Worm (Caenorhabditis elegans) whole organism, late embryonic: Measurements from ENCODE around the gene F13A2.9.

Experiments
- C38D4.7 ChIP-seq: fragments of 200-800 bp; sonication (Bioruptor generic); optimal IDR thresholded peaks from 2 replicates; lab custom pipeline; 2018; ENCODE audit warnings: mild to moderate bottlenecking, missing genetic modification characterization, moderate library complexity, missing compliant biosample characterization
- K09A11.1 ChIP-seq: sonication (generic microtip); optimal IDR thresholded peaks from 2 replicates; lab custom pipeline; 2017; ENCODE audit warnings: antibody characterized with exemption, mild to moderate bottlenecking, missing genetic modification characterization, missing compliant biosample characterization; ENCODE audit not compliant: insufficient read depth
- Y22D7AL.16 ChIP-seq: sonication (generic microtip); optimal IDR thresholded peaks from 2 replicates; lab custom pipeline; 2016; ENCODE audit warnings: missing genetic modification characterization, missing compliant biosample characterization
- ahr-1 ChIP-seq: sonication (generic microtip); optimal IDR thresholded peaks from 2 replicates; lab custom pipeline; 2016; ENCODE audit warnings: missing genetic modification characterization, missing compliant biosample characterization
- ceh-18 ChIP-seq: sonication (generic microtip); optimal IDR thresholded peaks from 2 replicates; lab custom pipeline; 2016; ENCODE audit warnings: missing genetic modification characterization, missing compliant biosample characterization
- ceh-19 ChIP-seq: fragments of 200-800 bp; sonication (Bioruptor generic); optimal IDR thresholded peaks from 2 replicates; lab custom pipeline; 2018; ENCODE audit warnings: mild to moderate bottlenecking, missing genetic modification characterization, missing compliant biosample characterization
- ceh-2 ChIP-seq: sonication (generic microtip); optimal IDR thresholded peaks from 2 replicates; lab custom pipeline; 2016; ENCODE audit warnings: missing genotype, missing genetic modification characterization, missing compliant biosample characterization
- ceh-30 ChIP-seq: fragments of 150-350 bp; optimal IDR thresholded peaks from 2 replicates; lab custom pipeline; 2014; ENCODE audit warnings: missing biosample characterization, missing genetic modification characterization
- ceh-31 ChIP-seq: sonication (generic microtip); optimal IDR thresholded peaks from 2 replicates; lab custom pipeline; 2016; ENCODE audit warnings: missing genetic modification characterization, missing compliant biosample characterization
- ceh-34 ChIP-seq: sonication (generic microtip); optimal IDR thresholded peaks from 2 replicates; lab custom pipeline; 2016; ENCODE audit warnings: mild to moderate bottlenecking, missing genetic modification characterization, missing compliant biosample characterization
- ceh-45 ChIP-seq: fragments of 200-800 bp; sonication (Bioruptor generic); IDR thresholded peaks from 2 replicates; pipeline ENCODE4 v1.3.6; 2022; ENCODE audit warnings: missing genetic modification reagents, missing genetic modification characterization, missing compliant biosample characterization
- ceh-6 ChIP-seq: fragments of 200-800 bp; sonication (Bioruptor generic); optimal IDR thresholded peaks from 2 replicates; lab custom pipeline; 2018; ENCODE audit warnings: mild to moderate bottlenecking, missing genetic modification characterization, missing compliant biosample characterization
- ceh-9 ChIP-seq: sonication (generic microtip); optimal IDR thresholded peaks from 2 replicates; lab custom pipeline; 2016; ENCODE audit warnings: mild to moderate bottlenecking, missing genetic modification characterization, inconsistent platforms, missing compliant biosample characterization
- che-1 ChIP-seq: sonication (generic microtip); optimal IDR thresholded peaks from 2 replicates; lab custom pipeline; 2016; ENCODE audit warnings: mild to moderate bottlenecking, missing genetic modification characterization, missing compliant biosample characterization
- dve-1 ChIP-seq: sonication (generic microtip); optimal IDR thresholded peaks from 2 replicates; lab custom pipeline; 2017; ENCODE audit warnings: antibody characterized with exemption, mild to moderate bottlenecking, missing genetic modification characterization, missing compliant biosample characterization
- elt-2 ChIP-seq: sonication (generic microtip); optimal IDR thresholded peaks from 2 replicates; lab custom pipeline; 2016; ENCODE audit warnings: missing genetic modification reagents, missing genetic modification characterization, missing compliant biosample characterization
- ets-4 ChIP-seq: sonication (generic microtip); optimal IDR thresholded peaks from 2 replicates; lab custom pipeline; 2016; ENCODE audit warnings: missing genetic modification characterization, missing compliant biosample characterization
- eyg-1 ChIP-seq: sonication (generic microtip); optimal IDR thresholded peaks from 2 replicates; lab custom pipeline; 2016; ENCODE audit warnings: missing genotype, missing genetic modification characterization, missing compliant biosample characterization
- fkh-10 ChIP-seq: fragments of 150-350 bp; optimal IDR thresholded peaks from 2 replicates; lab custom pipeline; 2014; ENCODE audit warnings: missing biosample characterization, missing genetic modification reagents, missing genetic modification characterization
- fkh-6 ChIP-seq: sonication (generic microtip); optimal IDR thresholded peaks from 2 replicates; lab custom pipeline; 2016; ENCODE audit warnings: missing genetic modification characterization, missing compliant biosample characterization
- hlh-13 ChIP-seq: fragments of 200-800 bp; sonication (Bioruptor generic); optimal IDR thresholded peaks from 2 replicates; lab custom pipeline; 2018; ENCODE audit warnings: mild to moderate bottlenecking, missing genetic modification characterization, missing compliant biosample characterization
- hlh-15 ChIP-seq: sonication (generic microtip); optimal IDR thresholded peaks from 2 replicates; lab custom pipeline; 2016; ENCODE audit warnings: missing genetic modification characterization, missing compliant biosample characterization
- hlh-6 ChIP-seq: sonication (generic microtip); optimal IDR thresholded peaks from 2 replicates; lab custom pipeline; 2016; ENCODE audit warnings: missing genotype, missing genetic modification characterization, missing compliant biosample characterization
- lin-11 ChIP-seq: fragments of 200-800 bp; sonication (Bioruptor generic); optimal IDR thresholded peaks from 2 replicates; lab custom pipeline; 2018; ENCODE audit warnings: mild to moderate bottlenecking, missing genetic modification characterization, missing compliant biosample characterization
- madf-2 ChIP-seq: sonication (generic microtip); optimal IDR thresholded peaks from 2 replicates; lab custom pipeline; 2017; ENCODE audit warnings: missing genetic modification characterization, missing compliant biosample characterization
- mec-3 ChIP-seq: sonication (generic microtip); optimal IDR thresholded peaks from 2 replicates; lab custom pipeline; 2016; ENCODE audit warnings: borderline replicate concordance, missing genetic modification characterization, missing compliant biosample characterization
- nhr-11 ChIP-seq: fragments of 150-350 bp; optimal IDR thresholded peaks from 2 replicates; lab custom pipeline; 2014; ENCODE audit warnings: missing biosample characterization, missing genetic modification characterization
- nhr-232 ChIP-seq: sonication (generic microtip); optimal IDR thresholded peaks from 2 replicates; lab custom pipeline; 2016; ENCODE audit warnings: missing genetic modification characterization, missing compliant biosample characterization
- pha-2 ChIP-seq: sonication (generic microtip); optimal IDR thresholded peaks from 2 replicates; lab custom pipeline; 2017; ENCODE audit warnings: mild to moderate bottlenecking, missing genetic modification characterization, missing compliant biosample characterization
- pha-4 ChIP-seq: fragments of 150-350 bp; optimal IDR thresholded peaks from 2 replicates; lab custom pipeline; 2018; ENCODE audit warnings: missing biosample characterization, missing genetic modification reagents, missing genetic modification characterization
- rnt-1 ChIP-seq: sonication (generic microtip); optimal IDR thresholded peaks from 2 replicates; lab custom pipeline; 2016; ENCODE audit warnings: missing genetic modification characterization, missing compliant biosample characterization
- sox-2 ChIP-seq: fragments of 200-800 bp; sonication (Bioruptor generic); IDR thresholded peaks from 2 replicates; pipeline ENCODE4 v1.3.6; 2022; ENCODE audit warnings: missing genetic modification reagents, missing genetic modification characterization, missing compliant biosample characterization
- sox-4 ChIP-seq: sonication (generic microtip); optimal IDR thresholded peaks from 2 replicates; lab custom pipeline; 2017; ENCODE audit warnings: mild to moderate bottlenecking, missing genetic modification characterization, inconsistent platforms, missing compliant biosample characterization
- syd-9 ChIP-seq: sonication (generic microtip); optimal IDR thresholded peaks from 2 replicates; lab custom pipeline; 2016; ENCODE audit warnings: mild to moderate bottlenecking, missing genetic modification characterization, moderate library complexity, missing compliant biosample characterization
- tbx-2 ChIP-seq: sonication (generic microtip); optimal IDR thresholded peaks from 2 replicates; lab custom pipeline; 2016; ENCODE audit warnings: missing genetic modification characterization, missing compliant biosample characterization
- tbx-7 ChIP-seq: sonication (generic microtip); optimal IDR thresholded peaks from 2 replicates; lab custom pipeline; 2016; ENCODE audit warnings: missing genotype, missing genetic modification characterization, missing compliant biosample characterization
- ttx-3 ChIP-seq: sonication (generic microtip); optimal IDR thresholded peaks from 2 replicates; lab custom pipeline; 2016; ENCODE audit warnings: missing genetic modification reagents, missing genetic modification characterization, missing compliant biosample characterization
- unc-42 ChIP-seq: sonication (generic microtip); optimal IDR thresholded peaks from 2 replicates; lab custom pipeline; 2016; ENCODE audit warnings: missing genotype, missing genetic modification characterization, missing compliant biosample characterization
- unc-55 ChIP-seq: sonication (generic microtip); optimal IDR thresholded peaks from 2 replicates; lab custom pipeline; 2017; ENCODE audit warnings: missing biosample characterization, missing genetic modification reagents, missing genetic modification characterization
- unc-86 ChIP-seq: sonication (generic microtip); optimal IDR thresholded peaks from 2 replicates; lab custom pipeline; 2016; ENCODE audit warnings: missing genetic modification characterization, missing compliant biosample characterization
- ztf-16 ChIP-seq: sonication (generic microtip); optimal IDR thresholded peaks from 2 replicates; lab custom pipeline; 2017; ENCODE audit warnings: missing genetic modification characterization, missing compliant biosample characterization

The F13A2.9 gene

ce11 chrV:4410643-4411042, 23.3 kb upstream of the F13A2.9 start, which contains the start of gene Y47D7A.3:
TSS of gene Y47D7A.3 (plus strand) at chrV:4410943.
- TF ChIP-seq ceh-9 (no peak), nhr-11 (tag; lab: Kevin White, UChicago) (no peak), hlh-15 (tag; lab: Kevin White, UChicago) (no peak)
- TF ChIP-seq, all 69 proteins: peak for 0

- no peak for TF ChIP-seq fkh-6
- TF ChIP-seq ceh-9: no peak
- TF ChIP-seq ceh-31 (tag; lab: Kevin White, UChicago): no peak
- TF ChIP-seq pha-4 (tag; lab: Kevin White, UChicago): no peak
- no peak for TF ChIP-seq unc-55 (GFP tag; lab: Kevin White, UChicago)
- TF ChIP-seq hlh-6: no peak
- no peak for TF ChIP-seq ceh-45 (GFP tag; lab: Robert Waterston, UW)
- no peak for TF ChIP-seq tbx-2 (tag; lab: Kevin White, UChicago)
- no peak for TF ChIP-seq ttx-3
- TF ChIP-seq ahr-1 (tag; lab: Kevin White, UChicago): no peak
- TF ChIP-seq hlh-13 (GFP tag; lab: Kevin White, UChicago): no peak
- no peak for TF ChIP-seq tbx-7
- no peak for TF ChIP-seq lin-11
- TF ChIP-seq ceh-19: no peak
- TF ChIP-seq ceh-18: no peak
- TF ChIP-seq Y22D7AL.16 (tag; lab: Kevin White, UChicago): no peak
- no peak for TF ChIP-seq sox-2 (GFP tag; lab: Robert Waterston, UW)
- no peak for TF ChIP-seq fkh-10 (GFP tag; lab: Kevin White, UChicago)
- no peak for TF ChIP-seq ceh-34 (tag; lab: Kevin White, UChicago)
Observed at ce11 chrV:4407519-4407918, 20.2 kb upstream of the F13A2.9 start, which contains the start of gene nhr-118. TSS of gene nhr-118 (plus strand) at chrV:4407819.

- TF ChIP-seq tbx-7: no peak
- TF ChIP-seq lin-11: no peak
- no peak for TF ChIP-seq ceh-30 (tag; lab: Kevin White, UChicago)
- TF ChIP-seq ceh-2 (tag; lab: Kevin White, UChicago): no peak
- no peak for TF ChIP-seq unc-86 (tag; lab: Kevin White, UChicago)
- TF ChIP-seq syd-9 (tag; lab: Kevin White, UChicago): no peak
- TF ChIP-seq K09A11.1 (tag; lab: Kevin White, UChicago): no peak
- TF ChIP-seq unc-42 (tag; lab: Kevin White, UChicago): no peak
- no peak for TF ChIP-seq ztf-16
- TF ChIP-seq tbx-2 (tag; lab: Kevin White, UChicago): no peak
- TF ChIP-seq ceh-6 (GFP tag; lab: Kevin White, UChicago): no peak
- TF ChIP-seq madf-2: no peak
- TF ChIP-seq che-1 (tag; lab: Kevin White, UChicago): no peak
Observed at ce11 chrV:4401865-4402264, 14.6 kb upstream of the F13A2.9 start, which contains the start of gene F13A2.5. TSS of gene F13A2.5 (minus strand) at chrV:4401965.

- TF ChIP-seq sox-4 (no peak), ceh-6 (GFP tag; lab: Kevin White, UChicago) (no peak), rnt-1 (tag; lab: Kevin White, UChicago) (no peak), elt-2 (tag; lab: Kevin White, UChicago) (no peak), nhr-232 (tag; lab: Kevin White, UChicago) (no peak), eyg-1 (tag; lab: Kevin White, UChicago) (no peak), ahr-1 (tag; lab: Kevin White, UChicago) (no peak), C38D4.7 (GFP tag; lab: Kevin White, UChicago) (no peak), pha-2 (tag; lab: Kevin White, UChicago) (no peak), ets-4 (tag; lab: Kevin White, UChicago) (no peak), ceh-18 (no peak), ttx-3 (no peak), mec-3 (tag; lab: Kevin White, UChicago) (no peak), dve-1 (tag; lab: Kevin White, UChicago) (no peak), hlh-6 (no peak)
Observed at ce11 chrV:4400118-4400517, 12.8 kb upstream of the F13A2.9 start, which contains the start of gene F13A2.4. TSS of gene F13A2.4 (minus strand) at chrV:4400218.
